Worm (Caenorhabditis elegans) whole organism, L4 larva: Measurements from ENCODE around the gene zif-1.

Experiments used
- ceh-82 ChIP-seq: sonication (generic microtip); optimal IDR thresholded peaks from 2 replicates; lab custom pipeline; 2017; ENCODE audit warnings: missing biosample characterization, missing genetic modification characterization
- lin-13 ChIP-seq: fragments of 150-350 bp; optimal IDR thresholded peaks from 2 replicates; lab custom pipeline; 2014; ENCODE audit warnings: missing biosample characterization, missing genetic modification reagents, missing genetic modification characterization
- lin-39 ChIP-seq: fragments of 150-350 bp; optimal IDR thresholded peaks from 2 replicates; lab custom pipeline; 2014; ENCODE audit warnings: missing biosample characterization, missing genetic modification reagents, missing genetic modification characterization
- lsy-2 ChIP-seq, 2 experiments: fragments of 150-350 bp in 1 of 2; sonication (generic microtip) in 1 of 2; optimal IDR thresholded peaks; 2 replicates each; lab custom pipeline; 2014 to 2017; ENCODE audit warnings: missing biosample characterization in 2 of 2, missing genetic modification characterization in 2 of 2
- nhr-28 ChIP-seq: fragments of 150-350 bp; optimal IDR thresholded peaks from 2 replicates; lab custom pipeline; 2014; ENCODE audit warnings: missing biosample characterization, missing genetic modification characterization

DNA sequence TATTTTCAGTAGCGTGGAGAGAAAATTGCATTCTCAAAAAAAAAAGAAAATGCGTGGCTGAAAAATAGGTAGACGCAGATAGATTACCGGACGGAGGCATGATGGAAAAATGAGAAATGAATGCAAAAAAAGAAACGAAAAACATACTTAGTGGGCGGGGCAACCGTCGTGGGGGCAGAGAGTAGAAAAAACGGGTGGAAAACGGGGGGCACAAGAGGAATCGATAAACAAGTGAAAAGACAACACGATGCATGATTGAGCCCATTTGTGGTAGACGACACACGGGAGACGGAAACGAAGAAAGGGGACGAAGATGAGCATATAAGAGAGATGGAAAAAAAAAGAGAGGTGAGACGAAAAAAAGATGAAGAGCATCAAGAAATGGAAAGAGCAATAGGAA is 14.0 kb upstream of the zif-1 start:
- TF ChIP-seq lsy-2 (tag; optimal IDR thresholded peaks at IDR 0.05; lab: Kevin White, UChicago) (no peak), lin-39 (tag; lab: Kevin White, UChicago) (no peak), nhr-28 (tag; lab: Kevin White, UChicago) (no peak), lin-13 (GFP tag; lab: Kevin White, UChicago) (no peak), ceh-82 (tag; lab: Kevin White, UChicago) (no peak)
